Worm (Caenorhabditis elegans): ENCODE data around the gene T04C10.3.

The T04C10.3 gene

ce11 chrX:14780176-14780575, 32.0 kb upstream of the T04C10.3 start (continued):
- TF ChIP-seq zag-1 (tag; optimal IDR thresholded peaks at IDR 0.05): no peak
- no peak for TF ChIP-seq lin-15B (tag; optimal IDR thresholded peaks at IDR 0.05)
- TF ChIP-seq nhr-90 (tag; optimal IDR thresholded peaks at IDR 0.05; ENCODE audit: poor library complexity): peak; percentile 37
- TF ChIP-seq grh-1 (GFP tag; IDR thresholded peaks at IDR 0.05): no peak
- TF ChIP-seq nhr-237 (tag; optimal IDR thresholded peaks at IDR 0.05): no peak
- no peak for TF ChIP-seq ceh-88 (GFP tag; IDR thresholded peaks at IDR 0.05)
- TF ChIP-seq aly-2 (tag; optimal IDR thresholded peaks at IDR 0.05): no peak
- no peak for TF ChIP-seq ces-1 (GFP tag; optimal IDR thresholded peaks at IDR 0.05)

- TF ChIP-seq ceh-63 (GFP tag; optimal IDR thresholded peaks at IDR 0.05): no peak
- TF ChIP-seq zip-4 (GFP tag; optimal IDR thresholded peaks at IDR 0.05): no peak
- no peak for TF ChIP-seq blmp-1 (tag; optimal IDR thresholded peaks at IDR 0.05)
- TF ChIP-seq mab-9 (GFP tag; IDR thresholded peaks at IDR 0.05): no peak
- TF ChIP-seq lsy-2 (tag; optimal IDR thresholded peaks at IDR 0.05): no peak
- peak; percentile 90 for TF ChIP-seq nhr-85 (tag)
- TF ChIP-seq elt-2 (tag; optimal IDR thresholded peaks at IDR 0.05): peak; percentile 70
- no peak for TF ChIP-seq ceh-90 (tag; optimal IDR thresholded peaks at IDR 0.05)
- no peak for TF ChIP-seq ztf-4 (tag; optimal IDR thresholded peaks at IDR 0.05)
- peak; percentile 34 for TF ChIP-seq snu-23 (GFP tag; optimal IDR thresholded peaks at IDR 0.05)
- TF ChIP-seq efl-1 (optimal IDR thresholded peaks at IDR 0.05): no peak
- peak in 1 of 2 experiments; percentile 43 for TF ChIP-seq efl-1 (GFP tag; optimal IDR thresholded peaks at IDR 0.05 in 1 of 2)
- no peak for TF ChIP-seq unc-86 (tag; optimal IDR thresholded peaks at IDR 0.05)
- no peak for TF ChIP-seq sptf-1 (tag; optimal IDR thresholded peaks at IDR 0.05)
- no peak for TF ChIP-seq ceh-8 (GFP tag; optimal IDR thresholded peaks at IDR 0.05)
- TF ChIP-seq nhr-19 (GFP tag; conservative IDR thresholded peaks at IDR 0.05): peak; percentile 38
- no peak for TF ChIP-seq dsc-1 (tag; optimal IDR thresholded peaks at IDR 0.05)
- TF ChIP-seq egl-13 (tag; optimal IDR thresholded peaks at IDR 0.05): no peak
- TF ChIP-seq mep-1 (tag; optimal IDR thresholded peaks at IDR 0.05): no peak
- no peak for TF ChIP-seq lin-15B (tag; optimal IDR thresholded peaks at IDR 0.05)
- no peak for TF ChIP-seq nhr-11 (tag; optimal IDR thresholded peaks at IDR 0.05)
- no peak for TF ChIP-seq efl-3 (GFP tag; optimal IDR thresholded peaks at IDR 0.05)
- 0 out of 2 replicates have a peak, but pooled peaks have one; percentile 16 for TF ChIP-seq grh-1 (GFP tag; IDR thresholded peaks at IDR 0.05)
- TF ChIP-seq lin-35 (GFP tag; optimal IDR thresholded peaks at IDR 0.05): peak in 1 of 2 experiments; percentile 7
- peak in 1 of 3 experiments; percentile 16 for TF ChIP-seq dpl-1 (GFP tag; optimal IDR thresholded peaks at IDR 0.05)
- no peak for TF ChIP-seq fkh-8 (tag; optimal IDR thresholded peaks at IDR 0.05)
- no peak for TF ChIP-seq lin-13 (GFP tag; optimal IDR thresholded peaks at IDR 0.05)
- TF ChIP-seq jun-1 (tag; optimal IDR thresholded peaks at IDR 0.05): no peak
- TF ChIP-seq nhr-47 (tag; optimal IDR thresholded peaks at IDR 0.05): peak; percentile 22
- TF ChIP-seq ets-5 (GFP tag; IDR thresholded peaks at IDR 0.05): no peak
- TF ChIP-seq nhr-71 (tag; optimal IDR thresholded peaks at IDR 0.05): peak; percentile 67
- no peak for TF ChIP-seq zag-1 (tag; optimal IDR thresholded peaks at IDR 0.05)
- peak; percentile 59 for TF ChIP-seq nhr-90 (tag; optimal IDR thresholded peaks at IDR 0.05; ENCODE audit: poor library complexity)
- peak; percentile 72 for TF ChIP-seq nhr-20 (tag; optimal IDR thresholded peaks at IDR 0.05)
- TF ChIP-seq tlp-1 (tag; optimal IDR thresholded peaks at IDR 0.05): no peak
- peak in 1 of 2 experiments; percentile 47 for TF ChIP-seq mdl-1 (tag; optimal IDR thresholded peaks at IDR 0.05)
- peak in 1 of 6 experiments; percentile 19 for TF ChIP-seq elt-3 (tag; optimal IDR thresholded peaks at IDR 0.05)
- peak; percentile 51 for TF ChIP-seq tbx-2 (tag; optimal IDR thresholded peaks at IDR 0.05)
- TF ChIP-seq nhr-84 (tag; optimal IDR thresholded peaks at IDR 0.05): no peak
- no peak for TF ChIP-seq fkh-4 (tag; optimal IDR thresholded peaks at IDR 0.05; ENCODE audit: borderline replicate concordance)
- peak; percentile 63 for TF ChIP-seq lin-14 (GFP tag; optimal IDR thresholded peaks at IDR 0.05)
These were observed 28.6 kb upstream of the T04C10.3 start for ce11 chrX:14783434-14784142.
